Worm (Caenorhabditis elegans) whole organism, L4 larva: ENCODE measurements around the gene srx-5.

Source experiments
- F10B5.3 ChIP-seq: sonication (generic microtip); optimal IDR thresholded peaks from 2 replicates; lab custom pipeline; 2016; ENCODE audit warnings: mild to moderate bottlenecking, missing genetic modification characterization, missing compliant biosample characterization
- R02D3.7 ChIP-seq: fragments of 150-350 bp; sonication (generic microtip); optimal IDR thresholded peaks from 3 replicates; lab custom pipeline; 2014; ENCODE audit warnings: missing biosample characterization, missing genetic modification characterization
- T26A8.4 ChIP-seq: fragments of 200-800 bp; sonication (Bioruptor generic); IDR thresholded peaks from 2 replicates; pipeline ENCODE4 v1.3.6; 2022; ENCODE audit warnings: missing genetic modification characterization, missing compliant biosample characterization
- Y5F2A.4 ChIP-seq: fragments of 200-800 bp; sonication (Bioruptor generic); optimal IDR thresholded peaks from 2 replicates; lab custom pipeline; 2018; ENCODE audit warnings: mild to moderate bottlenecking, missing genetic modification characterization, missing compliant biosample characterization
- ZK337.2 ChIP-seq: fragments of 200-800 bp; sonication (Bioruptor generic); IDR thresholded peaks from 2 replicates; pipeline ENCODE4 v1.3.6; 2022; ENCODE audit warnings: missing genetic modification reagents, missing genetic modification characterization, missing compliant biosample characterization
- ZK546.5 ChIP-seq, 2 experiments: sonication (generic microtip); optimal IDR thresholded peaks; 2 replicates each; lab custom pipeline; 2017; ENCODE audit warnings: missing biosample characterization in 2 of 2, missing genetic modification characterization in 2 of 2
- aha-1 ChIP-seq: fragments of 150-350 bp; peaks from one replicate; lab custom pipeline; 2014; ENCODE audit warnings: missing biosample characterization, missing genetic modification characterization
- ama-1 ChIP-seq: fragments of 150-350 bp; optimal IDR thresholded peaks from 2 replicates; lab custom pipeline; 2014; ENCODE audit warnings: inconsistent platforms, mixed read lengths
- arid-1 ChIP-seq: fragments of 200-800 bp; sonication (Bioruptor generic); conservative IDR thresholded peaks from 2 replicates; pipeline ENCODE4 v1.3.6; 2022; ENCODE audit warnings: missing genetic modification reagents, missing genetic modification characterization, missing compliant biosample characterization
- ceh-28 ChIP-seq: fragments of 150-350 bp; optimal IDR thresholded peaks from 2 replicates; lab custom pipeline; 2014; ENCODE audit warnings: missing biosample characterization, missing genetic modification reagents, missing genetic modification characterization
- ctbp-1 ChIP-seq: fragments of 200-800 bp; sonication (Bioruptor generic); IDR thresholded peaks from 2 replicates; pipeline ENCODE4 v1.3.6; 2022; ENCODE audit warnings: missing genetic modification reagents, missing genetic modification characterization, missing compliant biosample characterization
- daf-16 ChIP-seq, 3 experiments: sonication (generic microtip); optimal IDR thresholded peaks; 2 replicates each; lab custom pipeline; 2016 to 2017; ENCODE audit warnings: missing genetic modification characterization in 3 of 3, missing genetic modification reagents in 3 of 3, mild to moderate bottlenecking in 2 of 3, missing compliant biosample characterization in 2 of 3, missing biosample characterization in 1 of 3, moderate library complexity in 1 of 3
- daf-19 ChIP-seq: fragments of 200-800 bp; sonication (Bioruptor generic); conservative IDR thresholded peaks from 2 replicates; pipeline ENCODE4 v1.3.6; 2022; ENCODE audit warnings: missing genetic modification characterization, missing compliant biosample characterization
- daf-8 ChIP-seq: fragments of 200-800 bp; sonication (Bioruptor generic); IDR thresholded peaks from 2 replicates; pipeline ENCODE4 v1.3.6; 2022; ENCODE audit warnings: missing genetic modification characterization, missing compliant biosample characterization
- dmd-6 ChIP-seq: fragments of 200-800 bp; sonication (Bioruptor generic); IDR thresholded peaks from 2 replicates; pipeline ENCODE4 v1.3.6; 2022; ENCODE audit warnings: missing genetic modification reagents, missing genetic modification characterization, missing compliant biosample characterization
- dpl-1 ChIP-seq: fragments of 150-350 bp; optimal IDR thresholded peaks from 2 replicates; lab custom pipeline; 2014; ENCODE audit warnings: missing biosample characterization, missing genetic modification reagents, missing genetic modification characterization
- dve-1 ChIP-seq: sonication (generic microtip); optimal IDR thresholded peaks from 2 replicates; lab custom pipeline; 2017; ENCODE audit warnings: antibody characterized with exemption, mild to moderate bottlenecking, missing genetic modification characterization, missing compliant biosample characterization; ENCODE audit not compliant: insufficient read depth
- gei-8 ChIP-seq: fragments of 200-800 bp; sonication (Bioruptor generic); optimal IDR thresholded peaks from 2 replicates; lab custom pipeline; 2018; ENCODE audit warnings: mild to moderate bottlenecking, missing genetic modification characterization, missing compliant biosample characterization
- hlh-11 ChIP-seq: fragments of 200-800 bp; sonication (Bioruptor generic); optimal IDR thresholded peaks from 2 replicates; lab custom pipeline; 2018; ENCODE audit warnings: mild to moderate bottlenecking, missing genetic modification characterization, missing compliant biosample characterization
- jun-1 ChIP-seq: fragments of 150-350 bp; optimal IDR thresholded peaks from 2 replicates; lab custom pipeline; 2014; ENCODE audit warnings: missing biosample characterization, missing genetic modification reagents, missing genetic modification characterization
- lin-15B ChIP-seq: fragments of 150-350 bp; sonication (generic microtip); optimal IDR thresholded peaks from 3 replicates; lab custom pipeline; 2014; ENCODE audit warnings: missing biosample characterization, missing genetic modification characterization
- lin-29 ChIP-seq: fragments of 200-800 bp; sonication (Bioruptor generic); IDR thresholded peaks from 2 replicates; pipeline ENCODE4 v1.3.6; 2022; ENCODE audit warnings: missing genetic modification reagents, missing genetic modification characterization, missing compliant biosample characterization
- lin-39 ChIP-seq: fragments of 150-350 bp; optimal IDR thresholded peaks from 2 replicates; lab custom pipeline; 2014; ENCODE audit warnings: missing biosample characterization, missing genetic modification reagents, missing genetic modification characterization
- lsy-2 ChIP-seq, 2 experiments: fragments of 150-350 bp in 1 of 2; sonication (generic microtip) in 1 of 2; optimal IDR thresholded peaks; 2 replicates each; lab custom pipeline; 2014 to 2017; ENCODE audit warnings: missing biosample characterization in 2 of 2, missing genetic modification characterization in 2 of 2
- madf-5 ChIP-seq, 2 experiments: fragments of 200-800 bp; sonication (Bioruptor generic); IDR thresholded peaks; 2 replicates each; pipeline ENCODE4 v1.3.6; 2022; ENCODE audit warnings: missing compliant biosample characterization in 2 of 2, missing genetic modification characterization in 2 of 2
- mdl-1 ChIP-seq, 2 experiments: fragments of 150-350 bp in 1 of 2; sonication (generic microtip) in 1 of 2; optimal IDR thresholded peaks; 2 replicates each; lab custom pipeline; 2014 to 2017; ENCODE audit warnings: missing biosample characterization in 2 of 2, missing genetic modification characterization in 2 of 2
- mdt-29 ChIP-seq: fragments of 200-800 bp; sonication (Bioruptor generic); IDR thresholded peaks from 2 replicates; pipeline ENCODE4 v1.3.6; 2022; ENCODE audit warnings: missing genetic modification reagents, missing genetic modification characterization, missing compliant biosample characterization
- mep-1 ChIP-seq: fragments of 150-350 bp; sonication (generic microtip); optimal IDR thresholded peaks from 3 replicates; lab custom pipeline; 2014; ENCODE audit warnings: missing biosample characterization, missing genetic modification characterization
- mxl-3 ChIP-seq: fragments of 200-800 bp; sonication (Bioruptor generic); optimal IDR thresholded peaks from 2 replicates; lab custom pipeline; 2018; ENCODE audit warnings: mild to moderate bottlenecking, missing genetic modification characterization, missing compliant biosample characterization
- nhr-102 ChIP-seq: sonication (generic microtip); optimal IDR thresholded peaks from 2 replicates; lab custom pipeline; 2016; ENCODE audit warnings: mild to moderate bottlenecking, missing genetic modification characterization, moderate library complexity, missing compliant biosample characterization
- nhr-111 ChIP-seq: fragments of 200-800 bp; sonication (Bioruptor generic); optimal IDR thresholded peaks from 2 replicates; lab custom pipeline; 2018; ENCODE audit warnings: mild to moderate bottlenecking, missing genetic modification characterization, missing compliant biosample characterization
- nhr-28 ChIP-seq: fragments of 150-350 bp; optimal IDR thresholded peaks from 2 replicates; lab custom pipeline; 2014; ENCODE audit warnings: missing biosample characterization, missing genetic modification characterization
- nhr-42 ChIP-seq: fragments of 200-800 bp; sonication (Bioruptor generic); IDR thresholded peaks from 2 replicates; pipeline ENCODE4 v1.3.6; 2022; ENCODE audit warnings: missing genetic modification characterization, missing compliant biosample characterization
- nhr-48 ChIP-seq: sonication (generic microtip); optimal IDR thresholded peaks from 2 replicates; lab custom pipeline; 2016; ENCODE audit warnings: mild to moderate bottlenecking, missing genetic modification characterization, missing compliant biosample characterization
- nhr-6 ChIP-seq: fragments of 150-350 bp; optimal IDR thresholded peaks from 2 replicates; lab custom pipeline; 2014; ENCODE audit warnings: missing biosample characterization, missing genetic modification characterization
- saeg-2 ChIP-seq: fragments of 200-800 bp; sonication (Bioruptor generic); IDR thresholded peaks from 2 replicates; pipeline ENCODE4 v1.3.6; 2022; ENCODE audit warnings: missing genetic modification reagents, missing genetic modification characterization, missing compliant biosample characterization
- sdz-12 ChIP-seq: fragments of 200-800 bp; sonication (Bioruptor generic); optimal IDR thresholded peaks from 2 replicates; lab custom pipeline; 2018; ENCODE audit warnings: mild to moderate bottlenecking, missing genetic modification characterization, missing compliant biosample characterization
- set-16 ChIP-seq: fragments of 200-800 bp; sonication (Bioruptor generic); IDR thresholded peaks from 2 replicates; pipeline ENCODE4 v1.3.6; 2022; ENCODE audit warnings: missing genetic modification reagents, missing genetic modification characterization, missing compliant biosample characterization
- unc-130 ChIP-seq: sonication (generic microtip); optimal IDR thresholded peaks from 2 replicates; lab custom pipeline; 2016; ENCODE audit warnings: missing genetic modification reagents, missing genetic modification characterization, missing compliant biosample characterization
- unc-62 ChIP-seq, 3 experiments: fragments of 150-350 bp in 1 of 3; sonication (generic microtip); optimal IDR thresholded peaks in 2 of 3; peaks in 1 of 3; 1 replicate in 1 of 3; 2 replicates in 2 of 3; lab custom pipeline; 2014 to 2017; ENCODE audit warnings: missing biosample characterization in 3 of 3, missing genetic modification characterization in 3 of 3, missing genetic modification reagents in 3 of 3, missing genotype in 1 of 3
- zip-11 ChIP-seq: fragments of 200-800 bp; sonication (Bioruptor generic); IDR thresholded peaks from 2 replicates; pipeline ENCODE4 v1.3.6; 2022; ENCODE audit warnings: missing genetic modification characterization, missing compliant biosample characterization
- ztf-11 ChIP-seq: fragments of 150-350 bp; optimal IDR thresholded peaks from 2 replicates; lab custom pipeline; 2014; ENCODE audit warnings: missing biosample characterization, missing genetic modification characterization

Gene srx-5

ce11 chrV:726573-727483, 26.9 kb downstream of the srx-5 start (continued):
- TF ChIP-seq lin-39 (tag; lab: Kevin White, UChicago) (no peak), unc-62 (GFP tag; optimal IDR thresholded peaks at IDR 0.05 in 1 of 2; lab: Kevin White, UChicago) (no peak), unc-62 (tag; optimal IDR thresholded peaks at IDR 0.05; lab: Kevin White, UChicago) (no peak), mxl-3 (GFP tag; lab: Kevin White, UChicago) (no peak), sdz-12 (GFP tag; lab: Kevin White, UChicago) (no peak), gei-8 (GFP tag; lab: Kevin White, UChicago) (no peak), ZK546.5 (tag; optimal IDR thresholded peaks at IDR 0.05; lab: Kevin White, UChicago) (no peak), dmd-6 (GFP tag; lab: Robert Waterston, UW) (no peak; the same call in 1 of the 2 replicates), ZK337.2 (GFP tag; lab: Robert Waterston, UW) (no peak), T26A8.4 (GFP tag; lab: Robert Waterston, UW) (peak; percentile 27; the same call in 1 of the 2 replicates), nhr-28 (tag; lab: Kevin White, UChicago) (peak; percentile 26), zip-11 (GFP tag; lab: Robert Waterston, UW) (no peak), ceh-28 (tag; lab: Kevin White, UChicago) (no peak), lin-15B (no peak)
- TF ChIP-seq, all 104 proteins: peak for 18

- TF ChIP-seq mdt-29 (GFP tag; lab: Robert Waterston, UW) (peak; percentile 48; the same call in 1 of the 2 replicates), lsy-2 (tag; optimal IDR thresholded peaks at IDR 0.05; lab: Kevin White, UChicago) (peak in 1 of 2 experiments; percentile 47), unc-130 (no peak), Y5F2A.4 (GFP tag; lab: Kevin White, UChicago) (peak; percentile 65), F10B5.3 (no peak), set-16 (GFP tag; lab: Robert Waterston, UW) (peak; percentile 76), nhr-42 (GFP tag; lab: Robert Waterston, UW) (0 out of 2 replicates have a peak, but pooled peaks have one; percentile 46), R02D3.7 (tag; lab: Kevin White, UChicago) (no peak), mxl-3 (GFP tag; lab: Kevin White, UChicago) (no peak), daf-8 (no peak), nhr-111 (peak; percentile 82), madf-5 (GFP tag; IDR thresholded peaks at IDR 0.05; lab: Robert Waterston, UW) (0 out of 4 replicates have a peak, but pooled peaks of 1 of the 2 experiments have one; percentile 25), nhr-102 (tag; lab: Kevin White, UChicago) (peak; percentile 52), ctbp-1 (GFP tag; lab: Robert Waterston, UW) (peak; percentile 6), dve-1 (tag; lab: Kevin White, UChicago) (peak; percentile 85), arid-1 (GFP tag; lab: Robert Waterston, UW) (no peak; the same call in none of the 2 replicates), mdl-1 (tag; optimal IDR thresholded peaks at IDR 0.05; lab: Kevin White, UChicago) (peak; percentile 66 to 75), nhr-6 (tag; lab: Kevin White, UChicago) (peak; percentile 60), jun-1 (tag; lab: Kevin White, UChicago) (no peak), daf-16 (GFP tag; optimal IDR thresholded peaks at IDR 0.05; lab: Kevin White, UChicago) (peak; percentile 50 to 83), daf-16 (tag; optimal IDR thresholded peaks at IDR 0.05; lab: Kevin White, UChicago) (peak; percentile 97), saeg-2 (GFP tag; lab: Robert Waterston, UW) (peak; percentile 57; the same call in 1 of the 2 replicates), nhr-48 (tag; lab: Kevin White, UChicago) (peak; percentile 40), T26A8.4 (GFP tag; lab: Robert Waterston, UW) (peak; percentile 91), nhr-28 (tag; lab: Kevin White, UChicago) (peak; percentile 67), dpl-1 (peak; percentile 1), hlh-11 (tag; lab: Kevin White, UChicago) (peak; percentile 84), ztf-11 (tag; lab: Kevin White, UChicago) (no peak), mep-1 (tag; lab: Kevin White, UChicago) (peak; percentile 73), lin-39 (tag; lab: Kevin White, UChicago) (no peak), ama-1 (lab: Kevin White, UChicago) (peak; percentile 95), daf-19 (peak; percentile 68; the same call in 1 of the 2 replicates), ceh-28 (tag; lab: Kevin White, UChicago) (no peak), lin-29 (GFP tag; lab: Robert Waterston, UW) (peak; percentile 38; the same call in 1 of the 2 replicates), aha-1 (tag; lab: Kevin White, UChicago) (peak; percentile 90)
These were observed 27.8 kb downstream of the srx-5 start, which contains the start of the genes icl-1 and srh-2 for ce11 chrV:727484-728351. Gene icl-1 (minus strand): TSS chrV:728004. Gene srh-2 (plus strand): TSS chrV:728301.
